Fruit fly (Drosophila melanogaster) whole organism, embryonic: ENCODE measurements around the gene CG42699.

Source experiments
- CG10654 ChIP-seq: fragments of 200-800 bp; sonication (Bioruptor generic); optimal IDR thresholded peaks from 2 replicates; lab custom pipeline; 2016; ENCODE audit warnings: missing biosample characterization, missing genetic modification characterization
- CG11504 ChIP-seq: fragments of 200-800 bp; sonication (Bioruptor generic); optimal IDR thresholded peaks from 3 replicates; lab custom pipeline; 2019; ENCODE audit warnings: missing biosample characterization, mild to moderate bottlenecking, missing genetic modification characterization, moderate library complexity
- CG13287 ChIP-seq: fragments of 200-800 bp; sonication (Bioruptor generic); IDR thresholded peaks from 2 replicates; pipeline ENCODE4 v1.3.6; 2022; ENCODE audit warnings: missing biosample characterization, missing genetic modification characterization; ENCODE audit not compliant: partially characterized antibody
- CG13624 ChIP-seq: fragments of 200-800 bp; sonication (Bioruptor generic); optimal IDR thresholded peaks from 2 replicates; lab custom pipeline; 2016; ENCODE audit warnings: missing biosample characterization, missing genetic modification characterization
- CG14441 ChIP-seq: fragments of 200-800 bp; sonication (Bioruptor generic); IDR thresholded peaks from 2 replicates; pipeline ENCODE4 v1.3.6; 2022; ENCODE audit warnings: missing biosample characterization, missing genetic modification characterization
- CG15601 ChIP-seq: fragments of 200-800 bp; sonication (Bioruptor generic); optimal IDR thresholded peaks from 3 replicates; lab custom pipeline; 2019; ENCODE audit warnings: missing biosample characterization, mild to moderate bottlenecking, missing genetic modification characterization, moderate library complexity
- CG17359 ChIP-seq: fragments of 200-800 bp; sonication (Bioruptor generic); optimal IDR thresholded peaks from 3 replicates; lab custom pipeline; 2018; ENCODE audit warnings: missing biosample characterization, mild to moderate bottlenecking, missing genetic modification characterization, moderate library complexity
- CG17612 ChIP-seq: fragments of 200-800 bp; sonication (Bioruptor generic); IDR thresholded peaks from 2 replicates; pipeline ENCODE4 v1.3.6; 2022; ENCODE audit warnings: missing biosample characterization, missing genetic modification characterization
- CG18262 ChIP-seq: fragments of 200-800 bp; optimal IDR thresholded peaks from 3 replicates; lab custom pipeline; 2019; ENCODE audit warnings: missing biosample characterization, mild to moderate bottlenecking, missing genetic modification characterization, moderate library complexity
- CG2202 ChIP-seq: fragments of 200-800 bp; sonication (Bioruptor generic); optimal IDR thresholded peaks from 2 replicates; lab custom pipeline; 2018; ENCODE audit warnings: missing biosample characterization, mild to moderate bottlenecking, missing genetic modification characterization
- CG2678 ChIP-seq: fragments of 200-800 bp; sonication (Bioruptor generic); optimal IDR thresholded peaks from 3 replicates; lab custom pipeline; 2019; ENCODE audit warnings: missing biosample characterization, mild to moderate bottlenecking, missing genetic modification characterization, moderate library complexity
- CG30431 ChIP-seq: fragments of 200-800 bp; sonication (Bioruptor generic); optimal IDR thresholded peaks from 2 replicates; lab custom pipeline; 2017; ENCODE audit warnings: missing biosample characterization, missing genetic modification characterization
- CG4328 ChIP-seq: fragments of 200-800 bp; sonication (Bioruptor generic); optimal IDR thresholded peaks from 3 replicates; lab custom pipeline; 2017; ENCODE audit warnings: missing biosample characterization, missing genetic modification reagents, missing genetic modification characterization
- CG4404 ChIP-seq: fragments of 200-800 bp; sonication (Bioruptor generic); IDR thresholded peaks from 2 replicates; pipeline ENCODE4 v1.3.6; 2022; ENCODE audit warnings: missing biosample characterization, missing genetic modification characterization
- CG4424 ChIP-seq: fragments of 200-800 bp; sonication (Bioruptor generic); optimal IDR thresholded peaks from 3 replicates; lab custom pipeline; 2016; ENCODE audit warnings: missing biosample characterization, missing genetic modification characterization
- CG4820 ChIP-seq: fragments of 200-800 bp; sonication (Bioruptor generic); optimal IDR thresholded peaks from 3 replicates; lab custom pipeline; 2016; ENCODE audit warnings: missing biosample characterization, missing genetic modification characterization
- CG8089 ChIP-seq: fragments of 200-800 bp; sonication (Bioruptor generic); optimal IDR thresholded peaks from 3 replicates; lab custom pipeline; 2016; ENCODE audit warnings: missing biosample characterization, missing genetic modification characterization
- CG9797 ChIP-seq: fragments of 200-800 bp; sonication (Bioruptor generic); optimal IDR thresholded peaks from 3 replicates; lab custom pipeline; 2018; ENCODE audit warnings: missing biosample characterization, mild to moderate bottlenecking, missing genetic modification characterization
- CrebB ChIP-seq: fragments of 200-800 bp; sonication (Bioruptor generic); optimal IDR thresholded peaks from 3 replicates; lab custom pipeline; 2018; ENCODE audit warnings: missing biosample characterization, mild to moderate bottlenecking, missing genetic modification characterization
- D19A ChIP-seq: fragments of 200-800 bp; optimal IDR thresholded peaks from 3 replicates; lab custom pipeline; 2019; ENCODE audit warnings: missing biosample characterization, mild to moderate bottlenecking, missing genetic modification characterization, moderate library complexity
- D19B ChIP-seq: fragments of 200-800 bp; sonication (Bioruptor generic); optimal IDR thresholded peaks from 2 replicates; lab custom pipeline; 2017; ENCODE audit warnings: missing biosample characterization, mild to moderate bottlenecking, missing genetic modification characterization
- Doc2 ChIP-seq: fragments of 200-800 bp; sonication (Bioruptor generic); IDR thresholded peaks from 2 replicates; pipeline ENCODE4 v1.3.6; 2022; ENCODE audit warnings: missing biosample characterization, missing genetic modification characterization
- Fer1 ChIP-seq: fragments of 200-800 bp; sonication (Bioruptor generic); optimal IDR thresholded peaks from 2 replicates; lab custom pipeline; 2017; ENCODE audit warnings: missing biosample characterization, mild to moderate bottlenecking, missing genetic modification characterization
- Lhr ChIP-seq: fragments of 200-800 bp; sonication (Bioruptor generic); optimal IDR thresholded peaks from 3 replicates; lab custom pipeline; 2017; ENCODE audit warnings: mild to moderate bottlenecking, missing biosample characterization, missing genetic modification reagents, missing genetic modification characterization
- Lpt ChIP-seq: fragments of >200 bp; optimal IDR thresholded peaks from 2 replicates; lab custom pipeline; 2018; ENCODE audit warnings: missing biosample characterization, missing genetic modification characterization
- MTF-1 ChIP-seq: fragments of 200-800 bp; sonication (Bioruptor generic); optimal IDR thresholded peaks from 2 replicates; lab custom pipeline; 2018; ENCODE audit warnings: missing biosample characterization, mild to moderate bottlenecking, missing genetic modification characterization, borderline replicate concordance
- Neu2 ChIP-seq: fragments of 200-800 bp; sonication (Bioruptor generic); optimal IDR thresholded peaks from 3 replicates; lab custom pipeline; 2016; ENCODE audit warnings: missing biosample characterization, missing genetic modification characterization, borderline replicate concordance
- Ravus ChIP-seq: fragments of 200-800 bp; sonication (Bioruptor generic); IDR thresholded peaks from 2 replicates; pipeline ENCODE4 v1.3.6; 2022; ENCODE audit warnings: missing biosample characterization, missing genetic modification characterization
- Six4 ChIP-seq: fragments of 200-800 bp; sonication (Bioruptor generic); optimal IDR thresholded peaks from 2 replicates; lab custom pipeline; 2016; ENCODE audit warnings: missing biosample characterization, missing genetic modification characterization
- amos ChIP-seq: fragments of 200-800 bp; sonication (Bioruptor generic); IDR thresholded peaks from 2 replicates; pipeline ENCODE4 v1.3.6; 2022; ENCODE audit warnings: missing biosample characterization, missing genetic modification characterization; ENCODE audit not compliant: partially characterized antibody
- bcd ChIP-seq: fragments of 200-800 bp; sonication (Bioruptor generic); optimal IDR thresholded peaks from 2 replicates; lab custom pipeline; 2017; ENCODE audit warnings: missing biosample characterization, mild to moderate bottlenecking, missing genetic modification characterization
- br ChIP-seq: fragments of >200 bp; optimal IDR thresholded peaks from 2 replicates; lab custom pipeline; 2017
- cg ChIP-seq: fragments of 200-800 bp; sonication (Bioruptor generic); optimal IDR thresholded peaks from 3 replicates; lab custom pipeline; 2019; ENCODE audit warnings: missing biosample characterization, mild to moderate bottlenecking, missing genetic modification characterization, moderate library complexity
- chinmo ChIP-seq: fragments of 200-800 bp; sonication (Bioruptor generic); IDR thresholded peaks from 4 replicates; pipeline ENCODE4 v1.3.6; 2022; ENCODE audit warnings: missing biosample characterization, missing genetic modification characterization; ENCODE audit not compliant: partially characterized antibody
- crp ChIP-seq, 2 experiments: fragments of 200-800 bp; sonication (Bioruptor generic); optimal IDR thresholded peaks; 2 replicates in 1 of 2; 3 replicates in 1 of 2; lab custom pipeline; 2017; ENCODE audit warnings: missing biosample characterization in 2 of 2, missing genetic modification characterization in 2 of 2, mild to moderate bottlenecking in 1 of 2, moderate library complexity in 1 of 2
- dimm ChIP-seq: fragments of 200-800 bp; sonication (Bioruptor generic); IDR thresholded peaks from 2 replicates; pipeline ENCODE4 v1.3.6; 2022; ENCODE audit warnings: missing biosample characterization, missing genetic modification characterization
- fd64A ChIP-seq: fragments of 200-800 bp; sonication (Bioruptor generic); optimal IDR thresholded peaks from 3 replicates; lab custom pipeline; 2018; ENCODE audit warnings: missing biosample characterization, mild to moderate bottlenecking, missing genetic modification characterization
- gce ChIP-seq: fragments of 200-800 bp; sonication (Bioruptor generic); IDR thresholded peaks from 3 replicates; pipeline ENCODE4 v1.3.6; 2022; ENCODE audit warnings: missing biosample characterization, missing genetic modification characterization
- hbn ChIP-seq: fragments of 200-800 bp; sonication (Bioruptor generic); IDR thresholded peaks from 2 replicates; pipeline ENCODE4 v1.3.6; 2022; ENCODE audit warnings: missing biosample characterization, missing genetic modification characterization; ENCODE audit not compliant: partially characterized antibody
- ken ChIP-seq: fragments of 200-800 bp; sonication (Bioruptor generic); IDR thresholded peaks from 3 replicates; pipeline ENCODE4 v1.3.6; 2022; ENCODE audit warnings: missing biosample characterization, missing genetic modification characterization
- lab ChIP-seq: fragments of 200-800 bp; sonication (Bioruptor generic); optimal IDR thresholded peaks from 3 replicates; lab custom pipeline; 2017; ENCODE audit warnings: missing biosample characterization, missing genetic modification characterization, mild to moderate bottlenecking, moderate library complexity, missing genetic modification reagents
- mld ChIP-seq: fragments of 200-800 bp; sonication (Bioruptor generic); IDR thresholded peaks from 3 replicates; pipeline ENCODE4 v1.3.6; 2022; ENCODE audit warnings: missing biosample characterization, missing genetic modification characterization; ENCODE audit not compliant: partially characterized antibody
- nom ChIP-seq: fragments of 200-800 bp; sonication (Bioruptor generic); optimal IDR thresholded peaks from 2 replicates; lab custom pipeline; 2017; ENCODE audit warnings: missing biosample characterization, missing genetic modification characterization, mild to moderate bottlenecking, moderate library complexity, missing genetic modification reagents
- ranshi ChIP-seq: fragments of 200-800 bp; sonication (Bioruptor generic); IDR thresholded peaks from 2 replicates; pipeline ENCODE4 v1.3.6; 2022; ENCODE audit warnings: missing biosample characterization, missing genetic modification characterization
- sc ChIP-seq, 3 experiments: fragments of >200 bp in 2 of 3; fragments of 200-800 bp in 1 of 3; sonication (Bioruptor generic) in 1 of 3; optimal IDR thresholded peaks; 2 replicates in 2 of 3; 3 replicates in 1 of 3; lab custom pipeline; 2017; ENCODE audit warnings: mild to moderate bottlenecking in 1 of 3, missing biosample characterization in 1 of 3, missing genetic modification characterization in 1 of 3, missing genetic modification reagents in 1 of 3
- sim ChIP-seq: fragments of 200-800 bp; sonication (Bioruptor generic); IDR thresholded peaks from 2 replicates; pipeline ENCODE4 v1.3.6; 2022; ENCODE audit warnings: missing biosample characterization, missing genetic modification characterization
- sna ChIP-seq: fragments of 200-800 bp; sonication (Bioruptor generic); IDR thresholded peaks from 2 replicates; pipeline ENCODE4 v1.3.6; 2022; ENCODE audit warnings: missing biosample characterization, missing genetic modification characterization; ENCODE audit not compliant: partially characterized antibody
- yki ChIP-seq: fragments of >200 bp; optimal IDR thresholded peaks from 3 replicates; lab custom pipeline; 2018
- zf30C ChIP-seq: fragments of 200-800 bp; sonication (Bioruptor generic); optimal IDR thresholded peaks from 3 replicates; lab custom pipeline; 2018; ENCODE audit warnings: missing biosample characterization, mild to moderate bottlenecking, missing genetic modification characterization

The CG42699 gene

DNA sequence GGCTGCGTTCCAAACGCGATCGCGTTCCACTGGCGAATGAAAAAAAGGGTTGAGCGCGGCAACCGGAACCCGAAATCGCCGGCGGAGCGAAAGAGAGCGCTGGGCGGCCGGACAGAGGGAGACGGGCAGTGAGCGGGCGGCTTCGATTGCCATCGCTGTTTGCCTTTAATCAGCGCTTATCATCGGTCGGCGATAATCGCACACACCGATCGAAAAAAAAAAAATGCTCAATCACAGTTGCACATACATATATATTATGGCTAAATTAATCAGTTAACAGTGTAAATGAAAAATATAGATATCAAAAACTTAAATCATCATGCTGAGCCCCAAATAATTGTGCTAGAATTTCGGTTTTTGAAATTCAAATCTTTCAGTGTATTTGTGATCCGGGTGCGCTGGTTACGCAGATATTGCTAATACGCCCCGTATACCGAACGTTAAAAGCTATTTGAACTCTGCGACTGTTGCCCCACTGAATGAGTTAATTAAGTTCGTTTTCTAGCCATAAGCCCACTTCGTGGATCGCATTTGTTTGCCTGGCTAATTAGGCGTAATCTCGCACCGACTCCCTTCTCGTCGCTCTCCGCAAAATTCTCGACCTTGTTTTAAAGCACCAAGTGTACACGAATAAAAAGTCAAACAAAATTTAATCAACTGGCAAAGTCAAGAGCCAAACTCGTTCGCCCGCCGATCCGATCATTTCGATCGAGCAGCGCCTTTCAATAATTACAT, 46.4 kb upstream of the CG42699 start, which contains the start of gene CG33080 (continued):
- TF ChIP-seq CG13287 (GFP tag; lab: Robert Waterston, UW) (no peak), amos (GFP tag; lab: Robert Waterston, UW) (no peak), Neu2 (no peak), mld (no peak), cg (GFP tag; lab: Kevin White, UChicago) (no peak), CG13624 (GFP tag; lab: Kevin White, UChicago) (no peak), Fer1 (no peak), MTF-1 (GFP tag; lab: Kevin White, UChicago) (no peak), hbn (no peak), CG14441 (GFP tag; lab: Robert Waterston, UW) (0 out of 2 replicates have a peak, but pooled peaks have one; percentile 14), yki (lab: Kevin White, UChicago) (no peak), CG15601 (tag; lab: Kevin White, UChicago) (no peak), CG10654 (GFP tag; lab: Kevin White, UChicago) (no peak), CG9797 (no peak), sna (GFP tag; lab: Robert Waterston, UW) (no peak), gce (GFP tag; lab: Robert Waterston, UW) (no peak), nom (no peak), sim (GFP tag; lab: Robert Waterston, UW) (no peak), bcd (GFP tag; lab: Kevin White, UChicago) (no peak), dimm (GFP tag; lab: Robert Waterston, UW) (no peak), Lhr (no peak), D19A (tag; lab: Kevin White, UChicago) (no peak), ranshi (GFP tag; lab: Robert Waterston, UW) (0 out of 2 replicates have a peak, but pooled peaks have one; percentile 24), CG8089 (no peak), zf30C (GFP tag; lab: Kevin White, UChicago) (no peak), crp (GFP tag; optimal IDR thresholded peaks at IDR 0.05; lab: Kevin White, UChicago) (no peak), CG11504 (tag; lab: Kevin White, UChicago) (peak; percentile 3), chinmo (no peak), CG2678 (tag; lab: Kevin White, UChicago) (peak; percentile 12), lab (GFP tag; lab: Kevin White, UChicago) (peak; percentile 51), Ravus (GFP tag; lab: Robert Waterston, UW) (no peak), Lpt (GFP tag; lab: Kevin White, UChicago) (no peak), CrebB (tag; lab: Kevin White, UChicago) (no peak), CG4424 (no peak), CG4328 (no peak), D19B (no peak), CG17612 (GFP tag; lab: Robert Waterston, UW) (no peak), CG2202 (no peak), CG4404 (no peak), fd64A (GFP tag; lab: Kevin White, UChicago) (no peak), CG17359 (tag; lab: Kevin White, UChicago) (peak; percentile 24), Six4 (GFP tag; lab: Kevin White, UChicago) (no peak), br (lab: Kevin White, UChicago) (no peak), CG4820 (GFP tag; lab: Kevin White, UChicago) (no peak), CG30431 (no peak), sc (optimal IDR thresholded peaks at IDR 0.05; lab: Kevin White, UChicago) (no peak), sc (GFP tag; optimal IDR thresholded peaks at IDR 0.05; lab: Kevin White, UChicago) (no peak), CG18262 (tag; lab: Kevin White, UChicago) (no peak), Doc2 (GFP tag; lab: Robert Waterston, UW) (no peak), ken (GFP tag; lab: Robert Waterston, UW) (no peak)
